Worm (Caenorhabditis elegans): ENCODE data around the gene mtl-2.

The mtl-2 gene

ce11 chrV:14055097-14055496 lies 36.6 kb upstream of the mtl-2 start:
- TF ChIP-seq K11D2.4 (GFP tag; IDR thresholded peaks at IDR 0.05) (peak; percentile 97), hsf-1 (GFP tag; IDR thresholded peaks at IDR 0.05) (peak; percentile 74), F57C9.4 (tag; optimal IDR thresholded peaks at IDR 0.05) (peak; percentile 87), ceh-91 (GFP tag; IDR thresholded peaks at IDR 0.05) (peak; percentile 77), hmg-1.2 (GFP tag; IDR thresholded peaks at IDR 0.05) (peak; percentile 96), repo-1 (tag; optimal IDR thresholded peaks at IDR 0.05) (peak; percentile 78), lsl-1 (GFP tag; optimal IDR thresholded peaks at IDR 0.05) (peak; percentile 29), ekl-4 (GFP tag; IDR thresholded peaks at IDR 0.05) (peak; percentile 98), mcd-1 (GFP tag; IDR thresholded peaks at IDR 0.05) (peak; percentile 99), B0019.2 (GFP tag; conservative IDR thresholded peaks at IDR 0.05) (0 out of 2 replicates have a peak, but pooled peaks have one; percentile 15), atf-7 (tag; optimal IDR thresholded peaks at IDR 0.05) (peak; percentile 95), lin-35 (GFP tag; optimal IDR thresholded peaks at IDR 0.05) (peak in 2 of 3 experiments; percentile 29 to 84), ceh-100 (GFP tag; IDR thresholded peaks at IDR 0.05) (peak; percentile 94), D2030.7 (GFP tag; IDR thresholded peaks at IDR 0.05) (peak; percentile 60), ceh-79 (tag; optimal IDR thresholded peaks at IDR 0.05) (peak; percentile 68), ztf-3 (GFP tag; optimal IDR thresholded peaks at IDR 0.05) (peak; percentile 73), nhr-80 (tag; optimal IDR thresholded peaks at IDR 0.05) (peak; percentile 75), ztf-6 (GFP tag; IDR thresholded peaks at IDR 0.05) (peak; percentile 91), athp-1 (tag; optimal IDR thresholded peaks at IDR 0.05) (peak; percentile 91), ztf-26 (tag; optimal IDR thresholded peaks at IDR 0.05) (peak; percentile 94), ztf-22 (GFP tag; optimal IDR thresholded peaks at IDR 0.05) (peak; percentile 78), rcor-1 (GFP tag; IDR thresholded peaks at IDR 0.05) (peak; percentile 95), ccch-3 (GFP tag; optimal IDR thresholded peaks at IDR 0.05) (peak; percentile 92), cebp-2 (GFP tag; IDR thresholded peaks at IDR 0.05) (0 out of 2 replicates have a peak, but pooled peaks have one; percentile 27), cebp-1 (GFP tag; IDR thresholded peaks at IDR 0.05) (peak; percentile 87), cebp-1 (tag; optimal IDR thresholded peaks at IDR 0.05) (peak; percentile 87), akir-1 (GFP tag; optimal IDR thresholded peaks at IDR 0.05) (peak; percentile 94), ceh-27 (GFP tag; optimal IDR thresholded peaks at IDR 0.05) (peak; percentile 96), egrh-3 (GFP tag; IDR thresholded peaks at IDR 0.05) (peak; percentile 79; the same call in 1 of the 2 replicates), attf-6 (GFP tag; IDR thresholded peaks at IDR 0.05) (peak; percentile 58), madf-8 (GFP tag; conservative IDR thresholded peaks at IDR 0.05) (peak; percentile 67), F33H1.4 (GFP tag; IDR thresholded peaks at IDR 0.05) (peak; percentile 72), lin-40 (tag; optimal IDR thresholded peaks at IDR 0.05) (peak; percentile 96), egl-44 (GFP tag; IDR thresholded peaks at IDR 0.05) (peak; percentile 94), F22D6.2 (tag; optimal IDR thresholded peaks at IDR 0.05) (peak; percentile 86), lir-1 (GFP tag; conservative IDR thresholded peaks at IDR 0.05) (peak; percentile 97), ets-4 (GFP tag; optimal IDR thresholded peaks at IDR 0.05) (peak; percentile 41), snpc-1.3 (tag; optimal IDR thresholded peaks at IDR 0.05; ENCODE audit: insufficient read depth) (peak; percentile 19), tbp1 (GFP tag; optimal IDR thresholded peaks at IDR 0.05) (peak; percentile 68), K12H6.12 (tag; optimal IDR thresholded peaks at IDR 0.05) (peak; percentile 92), ztf-28 (GFP tag; IDR thresholded peaks at IDR 0.05) (peak; percentile 91), F52B5.7 (tag; optimal IDR thresholded peaks at IDR 0.05) (peak; percentile 73), Y56A3A.18 (GFP tag; IDR thresholded peaks at IDR 0.05) (peak; percentile 93), pbrm-1 (GFP tag; IDR thresholded peaks at IDR 0.05) (peak; percentile 95), ztf-18 (tag; optimal IDR thresholded peaks at IDR 0.05) (peak; percentile 55), egl-18 (GFP tag; IDR thresholded peaks at IDR 0.05) (peak; percentile 95), nhr-120 (GFP tag; IDR thresholded peaks at IDR 0.05) (peak; percentile 83; the same call in 1 of the 2 replicates), madf-3 (GFP tag; IDR thresholded peaks at IDR 0.05) (peak; percentile 94), ceh-58 (GFP tag; IDR thresholded peaks at IDR 0.05) (0 out of 2 replicates have a peak, but pooled peaks have one; percentile 13)

All from whole organism, young adult.